Fruit fly (Drosophila melanogaster): ENCODE results near the gene inaF-D.

The inaF-D gene

DNA sequence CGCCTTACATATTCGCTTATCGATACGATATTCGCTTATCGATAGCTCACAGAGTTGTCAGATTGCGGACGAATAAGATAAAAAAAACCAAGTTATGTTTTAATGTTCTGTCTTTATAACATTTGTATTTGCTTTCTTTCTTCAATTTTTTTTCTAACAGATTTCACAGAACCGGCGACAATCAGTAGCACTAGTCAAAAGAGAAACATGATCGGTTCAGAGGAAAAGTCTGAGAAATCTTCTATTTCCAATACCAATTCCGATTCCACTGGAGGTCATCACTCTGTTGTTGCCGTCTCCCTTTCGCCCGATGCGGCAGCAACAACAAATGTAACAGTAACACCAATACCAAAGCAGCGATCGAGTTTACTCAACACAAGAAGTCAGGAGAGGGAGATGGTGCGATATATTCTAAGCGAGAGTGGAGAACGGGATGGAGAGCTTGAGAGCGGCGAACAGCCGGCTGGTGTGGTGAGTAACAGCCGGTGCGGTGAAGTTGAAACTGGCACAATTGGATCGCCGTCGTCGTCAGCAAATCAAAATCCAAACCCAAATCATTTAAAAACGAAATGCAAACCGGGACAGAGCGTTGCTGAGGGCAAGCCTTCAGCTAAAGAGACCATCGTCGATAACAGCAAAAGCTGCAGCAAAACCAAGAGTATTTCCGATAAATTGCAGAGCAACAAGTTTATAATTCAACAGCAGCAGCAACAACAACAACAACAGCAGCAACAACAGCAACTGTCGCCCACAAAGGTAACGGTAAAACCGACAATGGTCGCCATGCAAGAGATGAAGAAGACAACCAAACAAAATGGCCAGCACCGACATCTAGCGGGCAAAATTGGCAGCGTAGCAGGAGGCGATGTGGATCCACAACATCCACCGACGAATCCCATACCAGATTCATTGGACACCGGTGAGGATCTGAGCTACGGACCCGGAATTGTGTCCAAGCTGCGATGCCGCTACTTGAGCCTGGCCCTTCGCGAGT lies 47.0 kb downstream of the inaF-D start (continued):
- TF ChIP-seq Six4 (GFP tag; optimal IDR thresholded peaks at IDR 0.05) (no peak), Stat92E (GFP tag; optimal IDR thresholded peaks at IDR 0.05) (peak in 1 of 3 experiments; percentile 35), chif (GFP tag; optimal IDR thresholded peaks at IDR 0.05) (peak; percentile 41 to 56), gro (GFP tag; optimal IDR thresholded peaks at IDR 0.05) (peak; percentile 40), Camta (GFP tag; optimal IDR thresholded peaks at IDR 0.05) (peak; percentile 61), cad (GFP tag; optimal IDR thresholded peaks at IDR 0.05) (no peak), corto (GFP tag; optimal IDR thresholded peaks at IDR 0.05) (no peak), ken (GFP tag; IDR thresholded peaks at IDR 0.05) (0 out of 3 replicates have a peak, but pooled peaks have one; percentile 30), CG16813 (GFP tag; IDR thresholded peaks at IDR 0.05; ENCODE audit: partially characterized antibody) (peak; percentile 54), CG2889 (GFP tag; IDR thresholded peaks at IDR 0.05) (no peak), sug (tag; optimal IDR thresholded peaks at IDR 0.05) (peak; percentile 75), tio (GFP tag; optimal IDR thresholded peaks at IDR 0.05) (no peak), Deaf1 (tag; optimal IDR thresholded peaks at IDR 0.05) (peak; percentile 49), nmo (GFP tag; optimal IDR thresholded peaks at IDR 0.05) (peak; percentile 67), Hey (tag; optimal IDR thresholded peaks at IDR 0.05) (no peak), CG18599 (GFP tag; optimal IDR thresholded peaks at IDR 0.05) (peak; percentile 71), abd-A (tag; optimal IDR thresholded peaks at IDR 0.05) (peak; percentile 31), CG30431 (GFP tag; optimal IDR thresholded peaks at IDR 0.05) (peak; percentile 6), oc (tag; optimal IDR thresholded peaks at IDR 0.05) (no peak), sens-2 (GFP tag; IDR thresholded peaks at IDR 0.05) (no peak), stwl (tag; optimal IDR thresholded peaks at IDR 0.05) (peak; percentile 19), Kr (GFP tag; optimal IDR thresholded peaks at IDR 0.05) (no peak), Hr3 (GFP tag; optimal IDR thresholded peaks at IDR 0.05) (peak; percentile 41), cwo (GFP tag; optimal IDR thresholded peaks at IDR 0.05) (peak; percentile 32), D19A (tag; optimal IDR thresholded peaks at IDR 0.05) (peak; percentile 38), Med (GFP tag) (peak; percentile 93), CG14710 (tag; optimal IDR thresholded peaks at IDR 0.05) (peak; percentile 66), CG4820 (GFP tag; optimal IDR thresholded peaks at IDR 0.05) (peak; percentile 47), Sox100B (GFP tag; optimal IDR thresholded peaks at IDR 0.05) (peak; percentile 50), lov (optimal IDR thresholded peaks at IDR 0.05) (no peak), lov (GFP tag; IDR thresholded peaks at IDR 0.05) (no peak), CG31441 (GFP tag; IDR thresholded peaks at IDR 0.05) (peak; percentile 42; the same call in 1 of the 2 replicates), gfzf (GFP tag; optimal IDR thresholded peaks at IDR 0.05) (peak; percentile 14), toy (GFP tag; IDR thresholded peaks at IDR 0.05) (no peak), run (tag; optimal IDR thresholded peaks at IDR 0.05) (no peak), lilli (GFP tag; optimal IDR thresholded peaks at IDR 0.05) (peak; percentile 81), en (GFP tag; optimal IDR thresholded peaks at IDR 0.05) (peak; percentile 14), zf30C (GFP tag; optimal IDR thresholded peaks at IDR 0.05) (no peak), seq (GFP tag; IDR thresholded peaks at IDR 0.05) (peak; percentile 12; the same call in 1 of the 2 replicates), phol (tag; optimal IDR thresholded peaks at IDR 0.05) (peak; percentile 60), tin (GFP tag; optimal IDR thresholded peaks at IDR 0.05) (peak; percentile 57), Lhr (GFP tag; optimal IDR thresholded peaks at IDR 0.05) (peak; percentile 0), CG17912 (GFP tag; optimal IDR thresholded peaks at IDR 0.05) (peak; percentile 23), pzg (GFP tag; optimal IDR thresholded peaks at IDR 0.05) (peak; percentile 50), Dad (GFP tag; optimal IDR thresholded peaks at IDR 0.05) (peak; percentile 43), chm (GFP tag; IDR thresholded peaks at IDR 0.05) (peak; percentile 46; the same call in 1 of the 2 replicates), CG18764 (GFP tag; optimal IDR thresholded peaks at IDR 0.05) (peak; percentile 58), C15 (GFP tag; IDR thresholded peaks at IDR 0.05) (no peak)

All from whole organism, embryonic.